Fruit fly (Drosophila melanogaster) whole organism, prepupa: Measurements from ENCODE around the gene Kaz-m1.
A peak's percentile ranks its signal among the peaks of the same experiment; 100 is the strongest.

ENCODE experiments used
- CG10631 ChIP-seq: fragments of 200-800 bp; sonication (Bioruptor generic); optimal IDR thresholded peaks from 2 replicates; lab custom pipeline; 2016; ENCODE audit warnings: missing biosample characterization, missing genetic modification characterization
- CG10669 ChIP-seq: fragments of 200-800 bp; sonication (Bioruptor generic); optimal IDR thresholded peaks from 3 replicates; lab custom pipeline; 2018; ENCODE audit warnings: missing biosample characterization, mild to moderate bottlenecking, missing genetic modification characterization, moderate library complexity
- CG11294 ChIP-seq: fragments of 200-800 bp; sonication (Bioruptor generic); IDR thresholded peaks from 2 replicates; pipeline ENCODE4 v1.3.6; 2022; ENCODE audit warnings: missing biosample characterization, missing genetic modification characterization
- CG11762 ChIP-seq: fragments of 200-800 bp; sonication (Bioruptor generic); optimal IDR thresholded peaks from 3 replicates; lab custom pipeline; 2016; ENCODE audit warnings: missing biosample characterization, missing genetic modification characterization; ENCODE audit not compliant: insufficient read depth
- CG11902 ChIP-seq: fragments of 200-800 bp; sonication (Bioruptor generic); optimal IDR thresholded peaks from 3 replicates; lab custom pipeline; 2016; ENCODE audit warnings: missing biosample characterization, missing genetic modification characterization
- CG15336 ChIP-seq: fragments of 200-800 bp; sonication (Bioruptor generic); IDR thresholded peaks from 2 replicates; pipeline ENCODE4 v1.3.6; 2022; ENCODE audit warnings: missing biosample characterization, missing genetic modification characterization
- CG1621 ChIP-seq: fragments of 200-800 bp; sonication (Bioruptor generic); optimal IDR thresholded peaks from 3 replicates; lab custom pipeline; 2018; ENCODE audit warnings: missing biosample characterization, mild to moderate bottlenecking, missing genetic modification characterization
- CG16779 ChIP-seq: fragments of 200-800 bp; sonication (Bioruptor generic); optimal IDR thresholded peaks from 3 replicates; lab custom pipeline; 2017; ENCODE audit warnings: missing biosample characterization, mild to moderate bottlenecking, missing genetic modification characterization
- CG3032 ChIP-seq: fragments of 200-800 bp; optimal IDR thresholded peaks from 2 replicates; lab custom pipeline; 2019; ENCODE audit warnings: missing biosample characterization, mild to moderate bottlenecking, missing genetic modification characterization, moderate library complexity
- CG31627 ChIP-seq: fragments of 200-800 bp; sonication (Bioruptor generic); optimal IDR thresholded peaks from 3 replicates; lab custom pipeline; 2016; ENCODE audit warnings: missing biosample characterization, missing genetic modification characterization
- CG32006 ChIP-seq: fragments of 200-800 bp; sonication (Bioruptor generic); optimal IDR thresholded peaks from 3 replicates; lab custom pipeline; 2017; ENCODE audit warnings: missing biosample characterization, mild to moderate bottlenecking, missing genetic modification characterization
- CG3919 ChIP-seq: fragments of 200-800 bp; sonication (Bioruptor generic); optimal IDR thresholded peaks from 3 replicates; lab custom pipeline; 2016; ENCODE audit warnings: missing biosample characterization, missing genetic modification characterization
- CG4318 ChIP-seq: fragments of 200-800 bp; sonication (Bioruptor generic); optimal IDR thresholded peaks from 3 replicates; lab custom pipeline; 2017; ENCODE audit warnings: missing biosample characterization, mild to moderate bottlenecking, missing genetic modification characterization
- CG6163 ChIP-seq: fragments of 200-800 bp; sonication (Bioruptor generic); IDR thresholded peaks from 3 replicates; pipeline ENCODE4 v1.3.6; 2022; ENCODE audit warnings: missing biosample characterization, missing genetic modification characterization
- CG6276 ChIP-seq: fragments of 200-800 bp; sonication (Bioruptor generic); optimal IDR thresholded peaks from 2 replicates; lab custom pipeline; 2017; ENCODE audit warnings: missing biosample characterization, mild to moderate bottlenecking, missing genetic modification characterization
- CG6792 ChIP-seq: fragments of 200-800 bp; sonication (Bioruptor generic); optimal IDR thresholded peaks from 3 replicates; lab custom pipeline; 2016; ENCODE audit warnings: missing biosample characterization, missing genetic modification characterization
- CG6808 ChIP-seq: fragments of 200-800 bp; sonication (Bioruptor generic); optimal IDR thresholded peaks from 3 replicates; lab custom pipeline; 2017; ENCODE audit warnings: missing biosample characterization, missing genetic modification characterization, mild to moderate bottlenecking, moderate library complexity, missing genetic modification reagents
- CG7368 ChIP-seq: fragments of 200-800 bp; sonication (Bioruptor generic); optimal IDR thresholded peaks from 3 replicates; lab custom pipeline; 2016; ENCODE audit warnings: missing biosample characterization, missing genetic modification characterization
- CG8119 ChIP-seq: fragments of 200-800 bp; sonication (Bioruptor generic); IDR thresholded peaks from 3 replicates; pipeline ENCODE4 v1.3.6; 2022; ENCODE audit warnings: missing biosample characterization, missing genetic modification characterization
- CG8632 ChIP-seq: fragments of 200-800 bp; sonication (Bioruptor generic); optimal IDR thresholded peaks from 3 replicates; lab custom pipeline; 2016; ENCODE audit warnings: missing biosample characterization, missing genetic modification characterization
- Eip78C ChIP-seq: fragments of 200-800 bp; sonication (Bioruptor generic); peaks from one replicate; lab custom pipeline; 2016; ENCODE audit warnings: missing biosample characterization, missing genetic modification characterization
- Ets96B ChIP-seq: fragments of 200-800 bp; optimal IDR thresholded peaks from 2 replicates; lab custom pipeline; 2019; ENCODE audit warnings: missing biosample characterization, mild to moderate bottlenecking, missing genetic modification characterization, moderate library complexity
- Gug ChIP-seq: fragments of 200-800 bp; sonication (Bioruptor generic); IDR thresholded peaks from 2 replicates; pipeline ENCODE4 v1.3.6; 2022; ENCODE audit warnings: missing biosample characterization, missing genetic modification characterization
- Hr4 ChIP-seq: fragments of 200-800 bp; sonication (Bioruptor generic); optimal IDR thresholded peaks from 3 replicates; lab custom pipeline; 2016; ENCODE audit warnings: missing biosample characterization, missing genetic modification characterization
- Lpt ChIP-seq: fragments of 200-800 bp; sonication (Bioruptor generic); optimal IDR thresholded peaks from 3 replicates; lab custom pipeline; 2016; ENCODE audit warnings: missing biosample characterization, missing genetic modification characterization
- OdsH ChIP-seq: fragments of 200-800 bp; sonication (Bioruptor generic); optimal IDR thresholded peaks from 3 replicates; lab custom pipeline; 2016; ENCODE audit warnings: missing biosample characterization, missing genetic modification characterization
- Smox ChIP-seq: fragments of 200-800 bp; sonication (Bioruptor generic); optimal IDR thresholded peaks from 3 replicates; lab custom pipeline; 2016; ENCODE audit warnings: missing biosample characterization, missing genetic modification characterization
- Sox102F ChIP-seq: fragments of 200-800 bp; sonication (Bioruptor generic); optimal IDR thresholded peaks from 2 replicates; lab custom pipeline; 2016; ENCODE audit warnings: missing biosample characterization, mild to moderate bottlenecking, missing genetic modification characterization
- Sox14 ChIP-seq: fragments of 200-800 bp; sonication (Bioruptor generic); optimal IDR thresholded peaks from 3 replicates; lab custom pipeline; 2016; ENCODE audit warnings: missing biosample characterization, missing genetic modification characterization
- Sox15 ChIP-seq: fragments of 200-800 bp; sonication (Bioruptor generic); optimal IDR thresholded peaks from 3 replicates; lab custom pipeline; 2016; ENCODE audit warnings: missing biosample characterization, missing genetic modification characterization
- achi ChIP-seq: fragments of 200-800 bp; sonication (Bioruptor generic); optimal IDR thresholded peaks from 3 replicates; lab custom pipeline; 2016; ENCODE audit warnings: missing biosample characterization, missing genetic modification characterization
- acj6 ChIP-seq: fragments of 200-800 bp; sonication (Bioruptor generic); optimal IDR thresholded peaks from 3 replicates; lab custom pipeline; 2016; ENCODE audit warnings: missing biosample characterization, missing genetic modification characterization
- cyc ChIP-seq: fragments of 200-800 bp; sonication (Bioruptor generic); optimal IDR thresholded peaks from 3 replicates; lab custom pipeline; 2016; ENCODE audit warnings: missing biosample characterization, missing genetic modification characterization
- dac ChIP-seq: fragments of 200-800 bp; sonication (Bioruptor generic); optimal IDR thresholded peaks from 2 replicates; lab custom pipeline; 2017; ENCODE audit warnings: missing biosample characterization, mild to moderate bottlenecking, missing genetic modification characterization
- dsx ChIP-seq: fragments of 200-800 bp; optimal IDR thresholded peaks from 3 replicates; lab custom pipeline; 2019; ENCODE audit warnings: missing biosample characterization, mild to moderate bottlenecking, missing genetic modification characterization, moderate library complexity; ENCODE audit not compliant: poor library complexity, severe bottlenecking
- eg ChIP-seq: fragments of 200-800 bp; sonication (Bioruptor generic); IDR thresholded peaks from 3 replicates; pipeline ENCODE4 v1.3.6; 2022; ENCODE audit warnings: missing biosample characterization, missing genetic modification characterization
- esn ChIP-seq: fragments of 200-800 bp; sonication (Bioruptor generic); optimal IDR thresholded peaks from 2 replicates; lab custom pipeline; 2016; ENCODE audit warnings: missing biosample characterization, mild to moderate bottlenecking, missing genetic modification characterization, moderate library complexity
- net ChIP-seq: fragments of 200-800 bp; sonication (Bioruptor generic); optimal IDR thresholded peaks from 3 replicates; lab custom pipeline; 2016; ENCODE audit warnings: missing biosample characterization, missing genetic modification characterization
- pdm3 ChIP-seq: fragments of 200-800 bp; sonication (Bioruptor generic); optimal IDR thresholded peaks from 3 replicates; lab custom pipeline; 2016; ENCODE audit warnings: missing biosample characterization, missing genetic modification characterization
- salr ChIP-seq, 2 experiments: fragments of 200-800 bp; sonication (Bioruptor generic); optimal IDR thresholded peaks; 3 replicates each; lab custom pipeline; 2016 to 2018; ENCODE audit warnings: missing biosample characterization in 2 of 2, missing genetic modification characterization in 2 of 2, mild to moderate bottlenecking in 1 of 2
- spab ChIP-seq: fragments of 200-800 bp; sonication (Bioruptor generic); optimal IDR thresholded peaks from 2 replicates; lab custom pipeline; 2017; ENCODE audit warnings: missing biosample characterization, mild to moderate bottlenecking, missing genetic modification characterization, missing genetic modification reagents
- ss ChIP-seq, 2 experiments: fragments of 200-800 bp; sonication (Bioruptor generic); optimal IDR thresholded peaks; 2 replicates in 1 of 2; 3 replicates in 1 of 2; lab custom pipeline; 2017 to 2018; ENCODE audit warnings: mild to moderate bottlenecking in 2 of 2, missing biosample characterization in 2 of 2, missing genetic modification characterization in 2 of 2, moderate library complexity in 1 of 2
- svp ChIP-seq: fragments of 200-800 bp; sonication (Bioruptor generic); peaks from one replicate; lab custom pipeline; 2016; ENCODE audit warnings: missing biosample characterization, missing genetic modification characterization
- topi ChIP-seq: fragments of 200-800 bp; sonication (Bioruptor generic); optimal IDR thresholded peaks from 3 replicates; lab custom pipeline; 2016; ENCODE audit warnings: missing biosample characterization, missing genetic modification characterization
- vri ChIP-seq: fragments of 200-800 bp; sonication (Bioruptor generic); optimal IDR thresholded peaks from 3 replicates; lab custom pipeline; 2016; ENCODE audit warnings: missing biosample characterization, mild to moderate bottlenecking, missing genetic modification characterization

The Kaz-m1 gene

dm6 chr3R:26017771-26018731 lies 3.5 kb downstream of the Kaz-m1 start (continued):
- TF ChIP-seq dac (GFP tag; lab: Kevin White, UChicago) (peak; percentile 64), Eip78C (GFP tag; lab: Kevin White, UChicago) (peak; percentile 97), CG15336 (peak; percentile 85), OdsH (GFP tag; lab: Kevin White, UChicago) (peak; percentile 89), CG6808 (GFP tag; lab: Kevin White, UChicago) (peak; percentile 96), CG1621 (tag; lab: Kevin White, UChicago) (peak; percentile 77), CG10669 (peak; percentile 88), CG11294 (GFP tag; lab: Robert Waterston, UW) (no peak; the same call in 1 of the 2 replicates), acj6 (peak; percentile 92), net (GFP tag; lab: Kevin White, UChicago) (peak; percentile 90), CG6792 (peak; percentile 93)

- TF ChIP-seq Sox14 (peak; percentile 19), spab (peak; percentile 20), Ets96B (tag; lab: Kevin White, UChicago) (peak; percentile 64), CG3032 (tag; lab: Kevin White, UChicago) (peak; percentile 37), CG7368 (GFP tag; lab: Kevin White, UChicago) (no peak), topi (no peak), CG4318 (GFP tag; lab: Kevin White, UChicago) (peak; percentile 81), CG10631 (GFP tag; lab: Kevin White, UChicago) (peak; percentile 70), CG31627 (GFP tag; lab: Kevin White, UChicago) (no peak), pdm3 (peak; percentile 20), svp (GFP tag; lab: Kevin White, UChicago) (no peak), vri (no peak), Lpt (peak; percentile 67), Hr4 (GFP tag; lab: Kevin White, UChicago) (peak; percentile 75), achi (peak; percentile 69), CG6276 (GFP tag; lab: Kevin White, UChicago) (peak; percentile 85), CG10669 (peak; percentile 0), CG1621 (tag; lab: Kevin White, UChicago) (no peak), CG6163 (GFP tag; lab: Robert Waterston, UW) (peak; percentile 81), OdsH (GFP tag; lab: Kevin White, UChicago) (peak; percentile 64), CG32006 (GFP tag; lab: Kevin White, UChicago) (peak; percentile 91), CG15336 (peak; percentile 95), acj6 (peak; percentile 45), CG16779 (no peak), CG8119 (peak; percentile 93), ss (GFP tag; optimal IDR thresholded peaks at IDR 0.05; lab: Kevin White, UChicago) (no peak), salr (GFP tag; optimal IDR thresholded peaks at IDR 0.05; lab: Kevin White, UChicago) (peak in 1 of 2 experiments; percentile 53), CG11762 (GFP tag; lab: Kevin White, UChicago) (peak; percentile 0), CG11902 (GFP tag; lab: Kevin White, UChicago) (no peak), Gug (peak; percentile 76), CG3919 (GFP tag; lab: Kevin White, UChicago) (peak; percentile 52), dsx (GFP tag; lab: Kevin White, UChicago) (no peak), dac (GFP tag; lab: Kevin White, UChicago) (peak; percentile 63), Smox (GFP tag; lab: Kevin White, UChicago) (no peak), CG8632 (GFP tag; lab: Kevin White, UChicago) (peak; percentile 10), Sox102F (no peak), Sox15 (no peak), Eip78C (GFP tag; lab: Kevin White, UChicago) (peak; percentile 68), CG11294 (GFP tag; lab: Robert Waterston, UW) (peak; percentile 69), net (GFP tag; lab: Kevin White, UChicago) (peak; percentile 39), CG6808 (GFP tag; lab: Kevin White, UChicago) (peak; percentile 23), esn (GFP tag; lab: Kevin White, UChicago) (no peak), cyc (GFP tag; lab: Kevin White, UChicago) (no peak), eg (peak; percentile 86)
- TF ChIP-seq, all 60 proteins: peak for 29
Observed at dm6 chr3R:26019232-26019631, 4.7 kb downstream of the Kaz-m1 start.
